Worm (Caenorhabditis elegans): Measurements from ENCODE around the gene bir-2.

The bir-2 gene

DNA sequence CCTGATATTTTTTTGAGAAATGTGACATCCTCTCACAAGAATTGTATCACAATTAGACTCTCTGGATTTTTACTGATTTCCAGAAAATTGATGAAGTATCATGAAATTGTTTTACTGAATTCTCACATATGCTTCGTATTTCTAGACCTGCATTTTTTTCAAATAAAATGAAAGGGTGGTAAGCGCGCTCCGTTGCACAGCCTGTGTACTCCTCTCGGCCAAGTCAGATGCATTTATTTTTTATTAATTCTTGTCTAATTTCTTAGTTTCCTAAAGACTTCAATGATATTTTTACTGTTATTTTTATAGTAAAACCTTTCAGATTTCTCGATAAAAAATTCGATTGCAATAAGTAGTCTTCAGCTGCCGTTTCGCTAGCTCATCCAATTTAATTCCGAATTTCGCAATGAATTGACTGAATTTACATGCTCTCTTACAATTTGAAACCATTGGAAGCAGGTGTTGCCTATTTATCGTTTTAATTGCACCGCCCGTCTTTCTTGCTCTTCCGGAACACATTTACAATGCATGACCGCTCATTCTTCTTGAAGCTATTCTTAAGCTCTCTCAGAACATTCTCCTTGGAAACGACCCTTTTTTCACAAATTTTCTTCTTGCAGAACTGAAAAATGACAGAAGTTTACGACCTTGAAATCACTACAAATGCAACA is 23.0 kb downstream of the bir-2 start, which contains the start of gene tbcb-1:
Gene tbcb-1 (plus strand): TSS at position 621 of the 671 bp plus-strand sequence.
- no peak for TF ChIP-seq ztf-7 (tag; optimal IDR thresholded peaks at IDR 0.05)
- TF ChIP-seq T20F7.1 (GFP tag; optimal IDR thresholded peaks at IDR 0.05), result peak; percentile 46
- no peak for TF ChIP-seq duxl-1 (tag; optimal IDR thresholded peaks at IDR 0.05; ENCODE audit: poor library complexity)
- no peak for TF ChIP-seq zag-1 (tag; optimal IDR thresholded peaks at IDR 0.05)
- no peak for TF ChIP-seq nhr-42 (GFP tag; IDR thresholded peaks at IDR 0.05)
- peak; percentile 93 for TF ChIP-seq lin-38 (GFP tag; IDR thresholded peaks at IDR 0.05)
- no peak for TF ChIP-seq nhr-28 (tag; optimal IDR thresholded peaks at IDR 0.05)
- no peak for TF ChIP-seq rbr-2 (tag; optimal IDR thresholded peaks at IDR 0.05)
- TF ChIP-seq tra-1 (GFP tag; IDR thresholded peaks at IDR 0.05), result no peak
- TF ChIP-seq nhr-25 (tag; optimal IDR thresholded peaks at IDR 0.05; ENCODE audit: borderline replicate concordance, insufficient read depth), result no peak
- TF ChIP-seq Y105C5A.15 (GFP tag; IDR thresholded peaks at IDR 0.05), result no peak
- no peak for TF ChIP-seq F10B5.3 (tag; optimal IDR thresholded peaks at IDR 0.05)
- TF ChIP-seq lin-13 (GFP tag; optimal IDR thresholded peaks at IDR 0.05), result no peak
- no peak for TF ChIP-seq zip-2 (tag; optimal IDR thresholded peaks at IDR 0.05)
- no peak for TF ChIP-seq dmd-8 (GFP tag; IDR thresholded peaks at IDR 0.05)
- peak in 1 of 2 experiments; percentile 53 for TF ChIP-seq unc-62 (GFP tag; optimal IDR thresholded peaks at IDR 0.05 in 1 of 2)
- no peak for TF ChIP-seq unc-62 (tag; optimal IDR thresholded peaks at IDR 0.05)
- TF ChIP-seq lsy-2 (tag; optimal IDR thresholded peaks at IDR 0.05), result no peak
- no peak for TF ChIP-seq nhr-41 (GFP tag; IDR thresholded peaks at IDR 0.05)
- no peak for TF ChIP-seq mxl-3 (GFP tag; optimal IDR thresholded peaks at IDR 0.05)
- peak; percentile 56 for TF ChIP-seq dpl-1 (GFP tag; optimal IDR thresholded peaks at IDR 0.05)
- TF ChIP-seq mes-2 (tag; optimal IDR thresholded peaks at IDR 0.05; ENCODE audit: poor library complexity, severe bottlenecking), result peak; percentile 82
- TF ChIP-seq mdl-1 (tag; optimal IDR thresholded peaks at IDR 0.05), result no peak

DNA sequence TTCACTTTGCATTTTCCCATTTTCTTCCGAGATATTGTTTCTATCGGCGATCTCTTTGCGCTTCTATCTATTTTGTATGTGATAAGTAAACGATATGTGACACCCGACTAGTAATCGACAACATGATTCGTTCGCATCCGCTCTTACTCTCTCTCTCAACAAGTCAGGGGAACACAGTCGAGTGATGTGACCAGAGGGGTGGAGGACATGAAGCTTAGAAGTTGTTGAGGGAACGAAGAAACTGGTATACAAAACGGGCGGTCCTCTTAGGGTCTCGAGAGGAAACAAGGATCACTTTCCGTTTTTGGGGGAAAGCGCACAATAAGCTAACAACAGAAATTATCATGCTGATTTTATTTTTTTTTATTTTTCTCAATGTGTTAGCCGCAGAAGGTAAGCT is 24.4 kb downstream of the bir-2 start, which contains the start of gene F53F4.4:
Gene F53F4.4 (plus strand): TSS at position 301 of the 400 bp plus-strand sequence.
- TF ChIP-seq mdt-29 (GFP tag; IDR thresholded peaks at IDR 0.05) (no peak), attf-4 (tag; optimal IDR thresholded peaks at IDR 0.05) (no peak), egl-43 (GFP tag; IDR thresholded peaks at IDR 0.05) (peak; percentile 25; the same call in 1 of the 2 replicates), unc-62 (GFP tag; optimal IDR thresholded peaks at IDR 0.05 in 1 of 2) (peak in 1 of 2 experiments; percentile 32), unc-62 (tag; optimal IDR thresholded peaks at IDR 0.05) (no peak), nhr-42 (GFP tag; IDR thresholded peaks at IDR 0.05) (no peak), snpc-4 (tag; optimal IDR thresholded peaks at IDR 0.05) (no peak), mes-2 (tag; optimal IDR thresholded peaks at IDR 0.05; ENCODE audit: poor library complexity, severe bottlenecking) (no peak), aha-1 (tag) (peak; percentile 37), ama-1 (optimal IDR thresholded peaks at IDR 0.05) (no peak), lin-38 (GFP tag; IDR thresholded peaks at IDR 0.05) (peak; percentile 41), ztf-11 (tag; optimal IDR thresholded peaks at IDR 0.05) (no peak)

DNA sequence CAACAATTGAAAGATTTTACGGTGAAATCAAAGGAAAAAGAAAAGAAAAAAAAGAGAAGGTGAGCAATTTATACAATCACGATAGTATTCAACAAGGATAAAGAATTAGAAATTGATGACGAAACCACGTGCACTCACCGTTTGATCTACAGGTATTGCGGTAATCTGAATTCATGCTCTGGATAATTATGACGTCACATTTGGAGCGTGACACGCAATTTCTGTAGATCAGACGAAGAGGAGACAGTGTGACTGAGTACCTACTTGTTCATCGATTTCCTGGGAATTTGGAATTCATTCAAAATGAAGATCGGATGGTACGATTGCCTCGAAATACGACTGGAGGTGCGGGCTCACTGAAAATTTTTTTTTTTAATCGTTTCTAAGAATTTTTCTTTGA is 29.7 kb downstream of the bir-2 start:
- TF ChIP-seq mep-1 (tag; optimal IDR thresholded peaks at IDR 0.05) (no peak), ZK337.2 (GFP tag; IDR thresholded peaks at IDR 0.05) (no peak), zip-11 (GFP tag; IDR thresholded peaks at IDR 0.05) (no peak), F44E2.7 (GFP tag; IDR thresholded peaks at IDR 0.05) (no peak), cey-2 (tag; optimal IDR thresholded peaks at IDR 0.05; ENCODE audit: borderline replicate concordance, insufficient read depth) (no peak), unc-62 (GFP tag; optimal IDR thresholded peaks at IDR 0.05 in 1 of 2) (no peak), unc-62 (tag; optimal IDR thresholded peaks at IDR 0.05) (no peak), hmg-1.1 (GFP tag; IDR thresholded peaks at IDR 0.05) (no peak), pqm-1 (tag; optimal IDR thresholded peaks at IDR 0.05) (no peak), T20F7.1 (GFP tag; optimal IDR thresholded peaks at IDR 0.05) (no peak), nhr-25 (tag; optimal IDR thresholded peaks at IDR 0.05; ENCODE audit: borderline replicate concordance, insufficient read depth) (no peak), egl-27 (tag; optimal IDR thresholded peaks at IDR 0.05) (no peak), daf-19 (GFP tag; conservative IDR thresholded peaks at IDR 0.05) (no peak), ceh-82 (tag; optimal IDR thresholded peaks at IDR 0.05) (no peak), ztf-7 (tag; optimal IDR thresholded peaks at IDR 0.05) (no peak), ceh-20 (GFP tag; IDR thresholded peaks at IDR 0.05) (no peak)
